Fruit fly (Drosophila melanogaster): ENCODE results near the gene MED6.

Gene MED6

DNA sequence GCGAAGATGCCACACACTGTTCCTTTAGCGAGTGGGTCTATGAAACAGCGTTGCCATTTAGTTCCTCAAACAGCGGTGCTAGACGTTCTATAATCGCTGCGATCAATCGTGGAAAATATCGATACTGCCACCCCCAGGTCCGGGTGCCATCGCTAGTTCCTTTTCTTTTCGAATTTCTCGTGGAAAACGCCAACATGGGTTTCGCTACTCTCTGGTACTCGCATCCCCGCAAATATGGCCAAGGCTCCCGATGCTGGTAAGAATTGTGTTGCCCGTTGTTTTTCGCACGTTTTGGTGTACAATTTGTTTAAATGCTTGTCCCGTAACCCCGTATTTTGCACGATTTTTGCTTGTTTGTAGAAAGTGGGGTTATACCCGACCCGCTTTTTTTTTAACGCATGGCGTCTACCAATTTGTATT is 9.2 kb upstream of the MED6 start, which contains the start of gene RpS29 (continued):
- peak; percentile 84 for TF ChIP-seq vnd (GFP tag; IDR thresholded peaks at IDR 0.05; ENCODE audit: partially characterized antibody)
- peak; percentile 66 for TF ChIP-seq CG6854 (GFP tag; optimal IDR thresholded peaks at IDR 0.05)
- peak; percentile 38 for TF ChIP-seq tap (tag; optimal IDR thresholded peaks at IDR 0.05)
- peak; percentile 87 for TF ChIP-seq CG14710 (tag; optimal IDR thresholded peaks at IDR 0.05)
- TF ChIP-seq CG8290 (GFP tag; optimal IDR thresholded peaks at IDR 0.05) = peak; percentile 73
- TF ChIP-seq CG8290 (tag; optimal IDR thresholded peaks at IDR 0.05) = peak; percentile 31 to 95
- TF ChIP-seq CG10274 (GFP tag; optimal IDR thresholded peaks at IDR 0.05) = peak; percentile 47
- TF ChIP-seq CG7786 (GFP tag; optimal IDR thresholded peaks at IDR 0.05) = peak; percentile 86
- TF ChIP-seq CG2678 (tag; optimal IDR thresholded peaks at IDR 0.05) = peak; percentile 68
- TF ChIP-seq CG6689 (GFP tag; IDR thresholded peaks at IDR 0.05) = peak; percentile 28; the same call in 1 of the 2 replicates
- TF ChIP-seq Asciz (GFP tag; optimal IDR thresholded peaks at IDR 0.05) = peak; percentile 71
- peak; percentile 21 for TF ChIP-seq CG14965 (GFP tag; optimal IDR thresholded peaks at IDR 0.05; ENCODE audit: borderline replicate concordance)
- peak; percentile 61 for TF ChIP-seq gem (tag; optimal IDR thresholded peaks at IDR 0.05)
- TF ChIP-seq NC2β (GFP tag; optimal IDR thresholded peaks at IDR 0.05) = peak; percentile 96
- TF ChIP-seq Hr51 (GFP tag; optimal IDR thresholded peaks at IDR 0.05) = peak; percentile 50 to 85
- TF ChIP-seq salm (tag; optimal IDR thresholded peaks at IDR 0.05) = peak; percentile 64
- TF ChIP-seq CG5180 (GFP tag; optimal IDR thresholded peaks at IDR 0.05) = peak; percentile 24
- TF ChIP-seq Bteb2 (GFP tag; optimal IDR thresholded peaks at IDR 0.05) = peak; percentile 76
- peak; percentile 100 for TF ChIP-seq Sry-δ (GFP tag; optimal IDR thresholded peaks at IDR 0.05)
- TF ChIP-seq CG31365 (tag; optimal IDR thresholded peaks at IDR 0.05) = peak; percentile 51
- peak; percentile 54 for TF ChIP-seq gfzf (GFP tag; optimal IDR thresholded peaks at IDR 0.05)
- peak; percentile 64 for TF ChIP-seq CG1602 (GFP tag; optimal IDR thresholded peaks at IDR 0.05)
- peak; percentile 93 for TF ChIP-seq mirr (GFP tag; optimal IDR thresholded peaks at IDR 0.05)
- TF ChIP-seq NK7.1 (GFP tag; optimal IDR thresholded peaks at IDR 0.05) = peak; percentile 65
- TF ChIP-seq mam (GFP tag; optimal IDR thresholded peaks at IDR 0.05) = peak; percentile 92
- peak; percentile 68 for TF ChIP-seq ranshi (GFP tag; IDR thresholded peaks at IDR 0.05)
- TF ChIP-seq sens (GFP tag) = peak; percentile 95
- peak; percentile 98 for TF ChIP-seq CG42726 (GFP tag; IDR thresholded peaks at IDR 0.05; ENCODE audit: partially characterized antibody)
- TF ChIP-seq jumu (GFP tag; optimal IDR thresholded peaks at IDR 0.05) = peak; percentile 88
- TF ChIP-seq CG11398 (GFP tag; optimal IDR thresholded peaks at IDR 0.05) = peak; percentile 65
- peak; percentile 31; the same call in 1 of the 2 replicates for TF ChIP-seq esg (GFP tag; conservative IDR thresholded peaks at IDR 0.05)
- peak; percentile 91 for TF ChIP-seq CG9876 (GFP tag; optimal IDR thresholded peaks at IDR 0.05)
- peak; percentile 92 for TF ChIP-seq inv (GFP tag; IDR thresholded peaks at IDR 0.05; ENCODE audit: partially characterized antibody)
- peak; percentile 56; the same call in 1 of the 2 replicates for TF ChIP-seq wdn (GFP tag; IDR thresholded peaks at IDR 0.05)
- peak; percentile 97 for TF ChIP-seq CG3847 (GFP tag; IDR thresholded peaks at IDR 0.05)
- peak; percentile 75 for TF ChIP-seq sqz (GFP tag; optimal IDR thresholded peaks at IDR 0.05)
- TF ChIP-seq danr (GFP tag; IDR thresholded peaks at IDR 0.05) = 0 out of 2 replicates have a peak, but pooled peaks have one; percentile 28
- TF ChIP-seq onecut (GFP tag; IDR thresholded peaks at IDR 0.05) = peak; percentile 65; the same call in 1 of the 2 replicates
- peak; percentile 79 for TF ChIP-seq MTF-1 (GFP tag; optimal IDR thresholded peaks at IDR 0.05; ENCODE audit: borderline replicate concordance)
- peak; percentile 92 for TF ChIP-seq trem (tag; optimal IDR thresholded peaks at IDR 0.05)
- TF ChIP-seq luna (GFP tag; optimal IDR thresholded peaks at IDR 0.05) = peak; percentile 88
- peak; percentile 31; the same call in 1 of the 2 replicates for TF ChIP-seq Oaz (GFP tag; IDR thresholded peaks at IDR 0.05)
- peak; percentile 16 for TF ChIP-seq Ssrp (tag; optimal IDR thresholded peaks at IDR 0.05)
- no peak for TF ChIP-seq Lpt (GFP tag; optimal IDR thresholded peaks at IDR 0.05)
- TF ChIP-seq CG10209 (GFP tag; optimal IDR thresholded peaks at IDR 0.05) = peak; percentile 72
- peak; percentile 81 for TF ChIP-seq mld (GFP tag; IDR thresholded peaks at IDR 0.05; ENCODE audit: partially characterized antibody)
- TF ChIP-seq CG7357 (GFP tag; IDR thresholded peaks at IDR 0.05) = no peak
- TF ChIP-seq Atf3 (GFP tag; optimal IDR thresholded peaks at IDR 0.05) = peak; percentile 73
- TF ChIP-seq CG1603 (tag; optimal IDR thresholded peaks at IDR 0.05) = peak; percentile 97
- TF ChIP-seq CG17359 (tag; optimal IDR thresholded peaks at IDR 0.05) = peak; percentile 64
